Fruit fly (Drosophila melanogaster) whole organism, adult: ENCODE measurements around the gene Prp18.

ENCODE experiments used
- CG11617 ChIP-seq: fragments of 200-800 bp; sonication (Bioruptor generic); optimal IDR thresholded peaks from 2 replicates; lab custom pipeline; 2017; ENCODE audit warnings: mild to moderate bottlenecking, missing biosample characterization, missing genetic modification reagents, missing genetic modification characterization
- CG12768 ChIP-seq: fragments of 200-800 bp; sonication (Bioruptor generic); optimal IDR thresholded peaks from 2 replicates; lab custom pipeline; 2017; ENCODE audit warnings: missing biosample characterization, missing genetic modification characterization, mild to moderate bottlenecking, moderate library complexity, missing genetic modification reagents
- CG14711 ChIP-seq: fragments of 200-800 bp; sonication (Bioruptor generic); optimal IDR thresholded peaks from 2 replicates; lab custom pipeline; 2018; ENCODE audit warnings: missing biosample characterization, mild to moderate bottlenecking, missing genetic modification characterization, moderate library complexity
- CG1620 ChIP-seq: fragments of 200-800 bp; sonication (Bioruptor generic); optimal IDR thresholded peaks from 2 replicates; lab custom pipeline; 2016; ENCODE audit warnings: missing biosample characterization, missing genetic modification characterization
- CG33017 ChIP-seq: fragments of 200-800 bp; sonication (Bioruptor generic); optimal IDR thresholded peaks from 2 replicates; lab custom pipeline; 2018; ENCODE audit warnings: missing biosample characterization, mild to moderate bottlenecking, missing genetic modification characterization, moderate library complexity
- CG5204 ChIP-seq: fragments of 200-800 bp; sonication (Bioruptor generic); optimal IDR thresholded peaks from 2 replicates; lab custom pipeline; 2016; ENCODE audit warnings: missing biosample characterization, missing genetic modification characterization
- CG7045 ChIP-seq: fragments of 200-800 bp; sonication (Bioruptor generic); optimal IDR thresholded peaks from 2 replicates; lab custom pipeline; 2017; ENCODE audit warnings: missing biosample characterization, mild to moderate bottlenecking, missing genetic modification characterization
- CG7101 ChIP-seq: fragments of 200-800 bp; sonication (Bioruptor generic); optimal IDR thresholded peaks from 2 replicates; lab custom pipeline; 2018; ENCODE audit warnings: missing biosample characterization, mild to moderate bottlenecking, missing genetic modification characterization, moderate library complexity
- Clk ChIP-seq: fragments of 200-800 bp; sonication (Bioruptor generic); optimal IDR thresholded peaks from 2 replicates; lab custom pipeline; 2017; ENCODE audit warnings: missing biosample characterization, missing genetic modification characterization
- Crg-1 ChIP-seq: fragments of 200-800 bp; sonication (Bioruptor generic); optimal IDR thresholded peaks from 2 replicates; lab custom pipeline; 2016; ENCODE audit warnings: missing biosample characterization, missing genetic modification characterization
- Hr96 ChIP-seq: fragments of 200-800 bp; sonication (Bioruptor generic); optimal IDR thresholded peaks from 2 replicates; lab custom pipeline; 2016; ENCODE audit warnings: missing biosample characterization, missing genetic modification characterization
- bab1 ChIP-seq: fragments of 200-800 bp; sonication (Bioruptor generic); optimal IDR thresholded peaks from 3 replicates; lab custom pipeline; 2019; ENCODE audit warnings: missing biosample characterization, mild to moderate bottlenecking, missing genetic modification characterization, moderate library complexity
- cic ChIP-seq: fragments of 200-800 bp; sonication (Bioruptor generic); optimal IDR thresholded peaks from 2 replicates; lab custom pipeline; 2017; ENCODE audit warnings: missing biosample characterization, mild to moderate bottlenecking, missing genetic modification characterization, moderate library complexity
- cnc ChIP-seq, 2 experiments: fragments of >200 bp; optimal IDR thresholded peaks; 2 replicates each; lab custom pipeline; 2017
- kay ChIP-seq: fragments of 200-800 bp; sonication (Bioruptor generic); peaks from one replicate; lab custom pipeline; 2016; ENCODE audit warnings: missing biosample characterization, missing genetic modification characterization, borderline replicate concordance
- ovo ChIP-seq: fragments of 200-800 bp; sonication (Bioruptor generic); optimal IDR thresholded peaks from 2 replicates; lab custom pipeline; 2016; ENCODE audit warnings: missing biosample characterization, missing genetic modification characterization
- pad ChIP-seq: fragments of 200-800 bp; sonication (Bioruptor generic); optimal IDR thresholded peaks from 3 replicates; lab custom pipeline; 2017; ENCODE audit warnings: missing biosample characterization, missing genetic modification characterization, mild to moderate bottlenecking, moderate library complexity, missing genetic modification reagents
- tj ChIP-seq: fragments of 200-800 bp; sonication (Bioruptor generic); optimal IDR thresholded peaks from 3 replicates; lab custom pipeline; 2017; ENCODE audit warnings: missing biosample characterization, mild to moderate bottlenecking, missing genetic modification characterization, moderate library complexity
- toe ChIP-seq: fragments of 200-800 bp; sonication (Bioruptor generic); optimal IDR thresholded peaks from 2 replicates; lab custom pipeline; 2016; ENCODE audit warnings: missing biosample characterization, missing genetic modification characterization

The Prp18 gene

dm6 chr3R:18997388-18998287 is 33.4 kb downstream of the Prp18 start:
- TF ChIP-seq ovo (GFP tag; lab: Kevin White, UChicago) (peak; percentile 20), cic (GFP tag; lab: Kevin White, UChicago) (no peak), kay (GFP tag; lab: Kevin White, UChicago) (peak; percentile 43), CG33017 (tag; lab: Kevin White, UChicago) (no peak), CG11617 (GFP tag; lab: Kevin White, UChicago) (peak; percentile 13), CG7101 (peak; percentile 23)

dm6 chr3R:18995556-18996272 is 35.4 kb downstream of the Prp18 start:
- TF ChIP-seq kay (GFP tag; lab: Kevin White, UChicago), result peak; percentile 18
- no peak for TF ChIP-seq CG7045
- no peak for TF ChIP-seq toe (GFP tag; lab: Kevin White, UChicago)

- TF ChIP-seq bab1 (GFP tag; lab: Kevin White, UChicago), result no peak
- TF ChIP-seq CG14711 (tag; lab: Kevin White, UChicago), result no peak
- no peak for TF ChIP-seq CG1620
- TF ChIP-seq tj (GFP tag; lab: Kevin White, UChicago), result no peak
- no peak for TF ChIP-seq Clk (GFP tag; lab: Kevin White, UChicago)
- no peak for TF ChIP-seq CG33017 (tag; lab: Kevin White, UChicago)
- TF ChIP-seq cic (GFP tag; lab: Kevin White, UChicago), result no peak
- no peak for TF ChIP-seq CG5204 (GFP tag; lab: Kevin White, UChicago)
- no peak for TF ChIP-seq Hr96
- no peak for TF ChIP-seq CG7101
- TF ChIP-seq pad (GFP tag; lab: Kevin White, UChicago), result no peak
- TF ChIP-seq CG12768 (GFP tag; lab: Kevin White, UChicago), result no peak
These were observed 37.9 kb downstream of the Prp18 start for dm6 chr3R:18993159-18993558.

dm6 chr3R:18991721-18992120 is 39.4 kb downstream of the Prp18 start:
- TF ChIP-seq CG5204 (GFP tag; lab: Kevin White, UChicago), result no peak
- TF ChIP-seq kay (GFP tag; lab: Kevin White, UChicago), result peak; percentile 8

- TF ChIP-seq kay (GFP tag; lab: Kevin White, UChicago), result no peak
- no peak for TF ChIP-seq cnc (optimal IDR thresholded peaks at IDR 0.05; lab: Kevin White, UChicago)
- no peak for TF ChIP-seq Crg-1 (GFP tag; lab: Kevin White, UChicago)
- no peak for TF ChIP-seq CG7101
These were observed 40.6 kb downstream of the Prp18 start for dm6 chr3R:18990514-18990913.

- TF ChIP-seq Crg-1 (GFP tag; lab: Kevin White, UChicago) (no peak), CG11617 (GFP tag; lab: Kevin White, UChicago) (no peak), toe (GFP tag; lab: Kevin White, UChicago) (no peak)
These were observed 41.3 kb downstream of the Prp18 start for dm6 chr3R:18989819-18990137.

- no peak for TF ChIP-seq cnc (optimal IDR thresholded peaks at IDR 0.05; lab: Kevin White, UChicago)
- TF ChIP-seq CG11617 (GFP tag; lab: Kevin White, UChicago), result no peak
These were observed 41.9 kb downstream of the Prp18 start for dm6 chr3R:18988957-18989818.
